Worm (Caenorhabditis elegans) whole organism, young adult: ENCODE data around the gene C47D12.4.

Experiments used
- C17E4.6 ChIP-seq: fragments of 200-800 bp; sonication (Bioruptor generic); IDR thresholded peaks from 2 replicates; pipeline ENCODE4 v1.3.6; 2022; ENCODE audit warnings: missing genetic modification reagents, missing genetic modification characterization, missing compliant biosample characterization
- D2030.7 ChIP-seq: fragments of 200-800 bp; sonication (Bioruptor generic); IDR thresholded peaks from 2 replicates; pipeline ENCODE4 v1.3.6; 2022; ENCODE audit warnings: missing genetic modification reagents, missing genetic modification characterization, missing compliant biosample characterization
- F23B12.7 ChIP-seq: sonication (generic microtip); optimal IDR thresholded peaks from 2 replicates; lab custom pipeline; 2017; ENCODE audit warnings: missing genetic modification characterization, mild to moderate bottlenecking, missing compliant biosample characterization, antibody characterized with exemption, moderate library complexity; ENCODE audit not compliant: insufficient read depth
- F33H1.4 ChIP-seq: fragments of 200-800 bp; sonication (Bioruptor generic); IDR thresholded peaks from 2 replicates; pipeline ENCODE4 v1.3.6; 2022; ENCODE audit warnings: missing genetic modification reagents, missing genetic modification characterization, missing compliant biosample characterization
- F39B2.1 ChIP-seq: fragments of 200-800 bp; sonication (Bioruptor generic); IDR thresholded peaks from 2 replicates; pipeline ENCODE4 v1.3.6; 2022; ENCODE audit warnings: missing genetic modification reagents, missing genetic modification characterization, missing compliant biosample characterization
- T07F8.4 ChIP-seq: sonication (generic microtip); optimal IDR thresholded peaks from 2 replicates; lab custom pipeline; 2016; ENCODE audit warnings: mild to moderate bottlenecking, missing genetic modification characterization, moderate library complexity, missing compliant biosample characterization
- Y79H2A.3 ChIP-seq: fragments of 200-800 bp; sonication (Bioruptor generic); conservative IDR thresholded peaks from 2 replicates; pipeline ENCODE4 v1.3.6; 2022; ENCODE audit warnings: missing genetic modification reagents, missing genetic modification characterization, missing compliant biosample characterization
- ZK185.1 ChIP-seq: sonication (generic microtip); optimal IDR thresholded peaks from 2 replicates; lab custom pipeline; 2016; ENCODE audit warnings: mild to moderate bottlenecking, missing genetic modification characterization, missing compliant biosample characterization; ENCODE audit not compliant: poor library complexity, severe bottlenecking
- akir-1 ChIP-seq: fragments of 200-800 bp; sonication (Bioruptor generic); optimal IDR thresholded peaks from 2 replicates; lab custom pipeline; 2018; ENCODE audit warnings: mild to moderate bottlenecking, missing genetic modification characterization, moderate library complexity, missing compliant biosample characterization
- aptf-2 ChIP-seq: fragments of 200-800 bp; sonication (Bioruptor generic); conservative IDR thresholded peaks from 2 replicates; pipeline ENCODE4 v1.3.6; 2022; ENCODE audit warnings: missing genetic modification reagents, missing genetic modification characterization, missing compliant biosample characterization
- athp-1 ChIP-seq: sonication (generic microtip); optimal IDR thresholded peaks from 2 replicates; lab custom pipeline; 2017; ENCODE audit warnings: mild to moderate bottlenecking, missing genetic modification characterization, missing compliant biosample characterization
- attf-5 ChIP-seq: fragments of 200-800 bp; sonication (Bioruptor generic); optimal IDR thresholded peaks from 2 replicates; lab custom pipeline; 2018; ENCODE audit warnings: mild to moderate bottlenecking, missing genetic modification characterization, missing compliant biosample characterization
- attf-6 ChIP-seq: fragments of 200-800 bp; sonication (Bioruptor generic); IDR thresholded peaks from 2 replicates; pipeline ENCODE4 v1.3.6; 2022; ENCODE audit warnings: missing genetic modification reagents, missing genetic modification characterization, missing compliant biosample characterization
- cebp-1 ChIP-seq, 2 experiments: fragments of 200-800 bp in 1 of 2; sonication (Bioruptor generic) in 1 of 2; sonication (generic microtip) in 1 of 2; IDR thresholded peaks in 1 of 2; optimal IDR thresholded peaks in 1 of 2; 2 replicates each; pipeline versions ENCODE4 v1.3.6 to Lab custom; 2017 to 2022; ENCODE audit warnings: missing compliant biosample characterization in 2 of 2, missing genetic modification characterization in 2 of 2, mild to moderate bottlenecking in 1 of 2, missing genetic modification reagents in 1 of 2, moderate library complexity in 1 of 2
- ceh-100 ChIP-seq: fragments of 200-800 bp; sonication (Bioruptor generic); IDR thresholded peaks from 2 replicates; pipeline ENCODE4 v1.3.6; 2022; ENCODE audit warnings: missing genetic modification reagents, missing genetic modification characterization, missing compliant biosample characterization
- ceh-58 ChIP-seq: fragments of 200-800 bp; sonication (Bioruptor generic); IDR thresholded peaks from 2 replicates; pipeline ENCODE4 v1.3.6; 2022; ENCODE audit warnings: missing genetic modification characterization, missing compliant biosample characterization
- die-1 ChIP-seq: sonication (generic microtip); optimal IDR thresholded peaks from 2 replicates; lab custom pipeline; 2016; ENCODE audit warnings: missing genotype, mild to moderate bottlenecking, missing genetic modification characterization, missing compliant biosample characterization
- ekl-4 ChIP-seq: fragments of 200-800 bp; sonication (Bioruptor generic); IDR thresholded peaks from 2 replicates; pipeline ENCODE4 v1.3.6; 2022; ENCODE audit warnings: missing genetic modification reagents, missing genetic modification characterization, missing compliant biosample characterization
- him-1 ChIP-seq: sonication (generic microtip); optimal IDR thresholded peaks from 2 replicates; lab custom pipeline; 2016; ENCODE audit warnings: missing genotype, missing genetic modification reagents, missing genetic modification characterization, missing compliant biosample characterization
- hmg-1.2 ChIP-seq: fragments of 200-800 bp; sonication (Bioruptor generic); IDR thresholded peaks from 2 replicates; pipeline ENCODE4 v1.3.6; 2022; ENCODE audit warnings: missing genetic modification reagents, missing genetic modification characterization, missing compliant biosample characterization
- hsf-1 ChIP-seq: fragments of 200-800 bp; sonication (Bioruptor generic); IDR thresholded peaks from 2 replicates; pipeline ENCODE4 v1.3.6; 2022; ENCODE audit warnings: missing genetic modification reagents, missing genetic modification characterization, missing compliant biosample characterization
- lin-54 ChIP-seq: fragments of 200-800 bp; sonication (Bioruptor generic); optimal IDR thresholded peaks from 2 replicates; lab custom pipeline; 2018; ENCODE audit warnings: mild to moderate bottlenecking, missing genetic modification characterization, missing compliant biosample characterization
- lsy-27 ChIP-seq: sonication (generic microtip); optimal IDR thresholded peaks from 2 replicates; lab custom pipeline; 2017; ENCODE audit warnings: missing genetic modification characterization, mild to moderate bottlenecking, missing compliant biosample characterization, antibody characterized with exemption, missing genotype, borderline replicate concordance; ENCODE audit not compliant: insufficient read depth
- mcd-1 ChIP-seq: fragments of 200-800 bp; sonication (Bioruptor generic); IDR thresholded peaks from 2 replicates; pipeline ENCODE4 v1.3.6; 2022; ENCODE audit warnings: missing genetic modification reagents, missing genetic modification characterization, missing compliant biosample characterization
- nfyb-1 ChIP-seq: fragments of 200-800 bp; sonication (Bioruptor generic); IDR thresholded peaks from 2 replicates; pipeline ENCODE4 v1.3.6; 2022; ENCODE audit warnings: missing genetic modification reagents, missing genetic modification characterization, missing compliant biosample characterization
- nhr-80 ChIP-seq: sonication (generic microtip); optimal IDR thresholded peaks from 2 replicates; lab custom pipeline; 2016; ENCODE audit warnings: missing genetic modification characterization, missing compliant biosample characterization
- pbrm-1 ChIP-seq: fragments of 200-800 bp; sonication (Bioruptor generic); IDR thresholded peaks from 2 replicates; pipeline ENCODE4 v1.3.6; 2022; ENCODE audit warnings: missing genetic modification reagents, missing genetic modification characterization, missing compliant biosample characterization
- rec-8 ChIP-seq, 2 experiments: sonication (generic microtip); optimal IDR thresholded peaks; 2 replicates each; lab custom pipeline; 2016; ENCODE audit warnings: mild to moderate bottlenecking in 2 of 2, missing genetic modification characterization in 2 of 2, missing genetic modification reagents in 2 of 2, missing genotype in 2 of 2, missing biosample characterization in 1 of 2, missing compliant biosample characterization in 1 of 2, moderate library complexity in 1 of 2
- snpc-4 ChIP-seq, 5 experiments: fragments of 150-350 bp in 1 of 5; sonication (generic microtip) in 4 of 5; optimal IDR thresholded peaks; 2 replicates each; lab custom pipeline; 2014 to 2018; ENCODE audit warnings: missing genetic modification characterization in 5 of 5, missing biosample characterization in 3 of 5, antibody characterized with exemption in 2 of 5, mild to moderate bottlenecking in 2 of 5, missing compliant biosample characterization in 2 of 5, missing genotype in 2 of 5, moderate library complexity in 2 of 5, missing genetic modification reagents in 1 of 5
- tbx-9 ChIP-seq: sonication (generic microtip); optimal IDR thresholded peaks from 2 replicates; lab custom pipeline; 2016; ENCODE audit warnings: borderline replicate concordance, missing genetic modification characterization, inconsistent platforms, missing compliant biosample characterization
- unc-130 ChIP-seq: sonication (generic microtip); optimal IDR thresholded peaks from 2 replicates; lab custom pipeline; 2016; ENCODE audit warnings: missing genetic modification reagents, missing genetic modification characterization, missing compliant biosample characterization
- xnd-1 ChIP-seq: sonication (generic microtip); optimal IDR thresholded peaks from 2 replicates; lab custom pipeline; 2016; ENCODE audit warnings: missing genotype, missing genetic modification reagents, missing genetic modification characterization, missing compliant biosample characterization
- zfh-2 ChIP-seq: fragments of 200-800 bp; sonication (Bioruptor generic); conservative IDR thresholded peaks from 2 replicates; pipeline ENCODE4 v1.3.6; 2022; ENCODE audit warnings: missing genetic modification reagents, missing genetic modification characterization, missing compliant biosample characterization
- ztf-25 ChIP-seq: fragments of 200-800 bp; sonication (Bioruptor generic); IDR thresholded peaks from 2 replicates; pipeline ENCODE4 v1.3.6; 2022; ENCODE audit warnings: missing genetic modification reagents, missing genetic modification characterization, missing compliant biosample characterization
- ztf-26 ChIP-seq: sonication (generic microtip); optimal IDR thresholded peaks from 2 replicates; lab custom pipeline; 2017; ENCODE audit warnings: missing genetic modification characterization, missing compliant biosample characterization
- ztf-3 ChIP-seq: fragments of 200-800 bp; sonication (Bioruptor generic); optimal IDR thresholded peaks from 2 replicates; lab custom pipeline; 2018; ENCODE audit warnings: mild to moderate bottlenecking, missing genetic modification characterization, missing compliant biosample characterization

Gene C47D12.4

ce11 chrII:11645383-11645782 is 36.2 kb upstream of the C47D12.4 start:
- no peak for TF ChIP-seq zfh-2
- TF ChIP-seq snpc-4 (GFP tag; optimal IDR thresholded peaks at IDR 0.05; lab: Kevin White, UChicago) = no peak
- TF ChIP-seq snpc-4 (tag; optimal IDR thresholded peaks at IDR 0.05; lab: Kevin White, UChicago) = no peak
- TF ChIP-seq hsf-1 (GFP tag; lab: Robert Waterston, UW) = no peak
- TF ChIP-seq unc-130 (GFP tag; lab: Kevin White, UChicago) = no peak
- TF ChIP-seq akir-1 (GFP tag; lab: Kevin White, UChicago) = no peak
- no peak for TF ChIP-seq attf-6 (GFP tag; lab: Robert Waterston, UW)
- TF ChIP-seq die-1 (tag; lab: Kevin White, UChicago) = no peak
- no peak for TF ChIP-seq ceh-58 (GFP tag; lab: Robert Waterston, UW)
- TF ChIP-seq F33H1.4 (GFP tag; lab: Robert Waterston, UW) = no peak
- TF ChIP-seq aptf-2 (GFP tag; lab: Robert Waterston, UW) = no peak
- no peak for TF ChIP-seq lsy-27 (tag; lab: Kevin White, UChicago)
- TF ChIP-seq mcd-1 (GFP tag; lab: Robert Waterston, UW) = no peak
- TF ChIP-seq ztf-26 = no peak
- no peak for TF ChIP-seq ztf-25 (GFP tag; lab: Robert Waterston, UW)
- TF ChIP-seq, all 124 proteins: peak for 0

- TF ChIP-seq nhr-80 (tag; lab: Kevin White, UChicago) (peak; percentile 30), ztf-26 (no peak)
Observed at ce11 chrII:11646276-11646797, 35.2 kb upstream of the C47D12.4 start, which contains the start of gene ghi-1. TSS of gene ghi-1 (plus strand) at chrII:11646747.

- TF ChIP-seq xnd-1 (no peak), ZK185.1 (tag; lab: Kevin White, UChicago) (no peak), nhr-80 (tag; lab: Kevin White, UChicago) (peak; percentile 16), lin-54 (GFP tag; lab: Kevin White, UChicago) (no peak)
Observed at ce11 chrII:11646874-11647273, 34.7 kb upstream of the C47D12.4 start.

ce11 chrII:11649239-11649638 is 32.3 kb upstream of the C47D12.4 start:
- TF ChIP-seq hsf-1 (GFP tag; lab: Robert Waterston, UW) (no peak), nfyb-1 (GFP tag; lab: Robert Waterston, UW) (peak; percentile 17; the same call in 1 of the 2 replicates), ceh-100 (no peak), T07F8.4 (tag; lab: Kevin White, UChicago) (no peak), cebp-1 (GFP tag; IDR thresholded peaks at IDR 0.05; lab: Robert Waterston, UW) (peak; percentile 93), cebp-1 (tag; optimal IDR thresholded peaks at IDR 0.05; lab: Kevin White, UChicago) (peak; percentile 97)

ce11 chrII:11650975-11651588 is 30.5 kb upstream of the C47D12.4 start, which contains the start of gene coa-7:
TSS of gene coa-7 (minus strand) at chrII:11651148.
- peak; percentile 7; the same call in 1 of the 2 replicates for TF ChIP-seq ekl-4 (GFP tag; lab: Robert Waterston, UW)
- TF ChIP-seq ztf-3 (GFP tag; lab: Kevin White, UChicago) = no peak
- TF ChIP-seq D2030.7 (GFP tag; lab: Robert Waterston, UW) = no peak; the same call in 1 of the 2 replicates
- TF ChIP-seq Y79H2A.3 (GFP tag; lab: Robert Waterston, UW) = 0 out of 2 replicates have a peak, but pooled peaks have one; percentile 27
- TF ChIP-seq tbx-9 (tag; lab: Kevin White, UChicago) = peak; percentile 44
- TF ChIP-seq pbrm-1 = peak; percentile 61
- no peak for TF ChIP-seq cebp-1 (GFP tag; IDR thresholded peaks at IDR 0.05; lab: Robert Waterston, UW)
- peak; percentile 40 for TF ChIP-seq cebp-1 (tag; optimal IDR thresholded peaks at IDR 0.05; lab: Kevin White, UChicago)
- peak; percentile 26 for TF ChIP-seq him-1
- TF ChIP-seq rec-8 (tag; optimal IDR thresholded peaks at IDR 0.05; lab: Kevin White, UChicago) = peak in 1 of 2 experiments; percentile 42
- TF ChIP-seq attf-5 (GFP tag; lab: Kevin White, UChicago) = peak; percentile 16
- peak; percentile 24 for TF ChIP-seq ZK185.1 (tag; lab: Kevin White, UChicago)
- 0 out of 2 replicates have a peak, but pooled peaks have one; percentile 9 for TF ChIP-seq F39B2.1 (GFP tag; lab: Robert Waterston, UW)
- peak; percentile 55; the same call in 1 of the 2 replicates for TF ChIP-seq hsf-1 (GFP tag; lab: Robert Waterston, UW)
- TF ChIP-seq ztf-25 (GFP tag; lab: Robert Waterston, UW) = 0 out of 2 replicates have a peak, but pooled peaks have one; percentile 4
- peak; percentile 73 for TF ChIP-seq athp-1 (tag; lab: Kevin White, UChicago)
- no peak for TF ChIP-seq F23B12.7
- TF ChIP-seq hmg-1.2 = peak; percentile 25; the same call in 1 of the 2 replicates
- no peak for TF ChIP-seq C17E4.6 (GFP tag; lab: Robert Waterston, UW)
- TF ChIP-seq mcd-1 (GFP tag; lab: Robert Waterston, UW) = 0 out of 2 replicates have a peak, but pooled peaks have one; percentile 30
